Worm (Caenorhabditis elegans) whole organism, L4/young adult: ENCODE results near the gene K11H3.2.

Source experiments
- dao-5 ChIP-seq: sonication (generic microtip); optimal IDR thresholded peaks from 2 replicates; lab custom pipeline; 2016; ENCODE audit warnings: missing genotype, missing genetic modification characterization, moderate library complexity, missing compliant biosample characterization
- him-1 ChIP-seq: sonication (generic microtip); optimal IDR thresholded peaks from 2 replicates; lab custom pipeline; 2016; ENCODE audit warnings: missing genotype, missing genetic modification reagents, missing genetic modification characterization, missing compliant biosample characterization

- TF ChIP-seq dao-5 (tag; lab: Kevin White, UChicago) (no peak), him-1 (tag; lab: Kevin White, UChicago) (no peak)
Observed at ce11 chrIII:9832569-9832968, 13.6 kb upstream of the K11H3.2 start.
